Fruit fly (Drosophila melanogaster) whole organism, embryonic: ENCODE results near the gene Top3alpha.

Source experiments
- CG10267 ChIP-seq: fragments of 200-800 bp; sonication (Bioruptor generic); optimal IDR thresholded peaks from 2 replicates; lab custom pipeline; 2018; ENCODE audit warnings: missing biosample characterization, mild to moderate bottlenecking, missing genetic modification characterization, moderate library complexity
- CG10274 ChIP-seq: fragments of 200-800 bp; sonication (Bioruptor generic); optimal IDR thresholded peaks from 3 replicates; lab custom pipeline; 2017; ENCODE audit warnings: missing biosample characterization, mild to moderate bottlenecking, missing genetic modification characterization
- CG10462 ChIP-seq: fragments of 200-800 bp; sonication (Bioruptor generic); optimal IDR thresholded peaks from 2 replicates; lab custom pipeline; 2016; ENCODE audit warnings: missing biosample characterization, missing genetic modification characterization
- CG11504 ChIP-seq: fragments of 200-800 bp; sonication (Bioruptor generic); optimal IDR thresholded peaks from 3 replicates; lab custom pipeline; 2019; ENCODE audit warnings: missing biosample characterization, mild to moderate bottlenecking, missing genetic modification characterization, moderate library complexity
- CG11695 ChIP-seq: fragments of 200-800 bp; sonication (Bioruptor generic); IDR thresholded peaks from 3 replicates; pipeline ENCODE4 v1.3.6; 2022; ENCODE audit warnings: missing biosample characterization, missing genetic modification characterization
- CG11696 ChIP-seq: fragments of 200-800 bp; sonication (Bioruptor generic); IDR thresholded peaks from 2 replicates; pipeline ENCODE4 v1.3.6; 2022; ENCODE audit warnings: missing biosample characterization, missing genetic modification characterization
- CG12299 ChIP-seq: fragments of 200-800 bp; sonication (Bioruptor generic); optimal IDR thresholded peaks from 2 replicates; lab custom pipeline; 2018; ENCODE audit warnings: missing biosample characterization, mild to moderate bottlenecking, missing genetic modification characterization
- CG12744 ChIP-seq: fragments of 200-800 bp; sonication (Bioruptor generic); optimal IDR thresholded peaks from 2 replicates; lab custom pipeline; 2016; ENCODE audit warnings: missing biosample characterization, missing genetic modification characterization
- CG14860 ChIP-seq: fragments of 200-800 bp; sonication (Bioruptor generic); IDR thresholded peaks from 3 replicates; pipeline ENCODE4 v1.3.6; 2022; ENCODE audit warnings: missing biosample characterization, missing genetic modification characterization; ENCODE audit not compliant: partially characterized antibody
- CG15011 ChIP-seq: fragments of 200-800 bp; sonication (Bioruptor generic); optimal IDR thresholded peaks from 3 replicates; lab custom pipeline; 2018; ENCODE audit warnings: missing biosample characterization, mild to moderate bottlenecking, missing genetic modification characterization
- CG1529 ChIP-seq: fragments of 200-800 bp; sonication (Bioruptor generic); optimal IDR thresholded peaks from 3 replicates; lab custom pipeline; 2018; ENCODE audit warnings: missing biosample characterization, missing genetic modification characterization
- CG15601 ChIP-seq: fragments of 200-800 bp; sonication (Bioruptor generic); optimal IDR thresholded peaks from 3 replicates; lab custom pipeline; 2019; ENCODE audit warnings: missing biosample characterization, mild to moderate bottlenecking, missing genetic modification characterization, moderate library complexity
- CG17361 ChIP-seq: fragments of 200-800 bp; sonication (Bioruptor generic); IDR thresholded peaks from 3 replicates; pipeline ENCODE4 v1.3.6; 2022; ENCODE audit warnings: missing biosample characterization, missing genetic modification characterization
- CG3065 ChIP-seq: fragments of 200-800 bp; sonication (Bioruptor generic); optimal IDR thresholded peaks from 2 replicates; lab custom pipeline; 2016; ENCODE audit warnings: missing biosample characterization, missing genetic modification characterization
- CG4404 ChIP-seq: fragments of 200-800 bp; sonication (Bioruptor generic); IDR thresholded peaks from 2 replicates; pipeline ENCODE4 v1.3.6; 2022; ENCODE audit warnings: missing biosample characterization, missing genetic modification characterization
- CG4707 ChIP-seq: fragments of 200-800 bp; sonication (Bioruptor generic); optimal IDR thresholded peaks from 2 replicates; lab custom pipeline; 2018; ENCODE audit warnings: missing biosample characterization, mild to moderate bottlenecking, missing genetic modification characterization, moderate library complexity
- CG5953 ChIP-seq: fragments of 200-800 bp; sonication (Bioruptor generic); IDR thresholded peaks from 2 replicates; pipeline ENCODE4 v1.3.6; 2022; ENCODE audit warnings: missing biosample characterization, missing genetic modification characterization
- Camta ChIP-seq: fragments of 200-800 bp; sonication (Bioruptor generic); optimal IDR thresholded peaks from 2 replicates; lab custom pipeline; 2016; ENCODE audit warnings: missing biosample characterization, missing genetic modification characterization
- Fer2 ChIP-seq: fragments of 200-800 bp; sonication (Bioruptor generic); optimal IDR thresholded peaks from 2 replicates; lab custom pipeline; 2018; ENCODE audit warnings: missing biosample characterization, mild to moderate bottlenecking, missing genetic modification characterization, moderate library complexity
- HmgZ ChIP-seq: fragments of 200-800 bp; sonication (Bioruptor generic); optimal IDR thresholded peaks from 2 replicates; lab custom pipeline; 2018; ENCODE audit warnings: missing biosample characterization, mild to moderate bottlenecking, missing genetic modification characterization
- Hmx ChIP-seq: fragments of 200-800 bp; sonication (Bioruptor generic); optimal IDR thresholded peaks from 2 replicates; lab custom pipeline; 2016; ENCODE audit warnings: missing biosample characterization, missing genetic modification characterization
- Jarid2 ChIP-seq: fragments of 200-800 bp; sonication (Bioruptor generic); optimal IDR thresholded peaks from 3 replicates; lab custom pipeline; 2017; ENCODE audit warnings: mild to moderate bottlenecking, missing biosample characterization, missing genetic modification reagents, missing genetic modification characterization
- Lim3 ChIP-seq: fragments of 200-800 bp; sonication (Bioruptor generic); IDR thresholded peaks from 2 replicates; pipeline ENCODE4 v1.3.6; 2022; ENCODE audit warnings: missing biosample characterization, missing genetic modification characterization
- MESR4 ChIP-seq: fragments of 200-800 bp; sonication (Bioruptor generic); optimal IDR thresholded peaks from 2 replicates; lab custom pipeline; 2018; ENCODE audit warnings: missing biosample characterization, mild to moderate bottlenecking, missing genetic modification characterization, moderate library complexity
- Meics ChIP-seq: fragments of 200-800 bp; sonication (Bioruptor generic); optimal IDR thresholded peaks from 2 replicates; lab custom pipeline; 2017; ENCODE audit warnings: missing biosample characterization, mild to moderate bottlenecking, missing genetic modification characterization
- Stat92E ChIP-seq, 3 experiments: fragments of >200 bp in 2 of 3; fragments of 200-800 bp in 1 of 3; sonication (Bioruptor generic) in 1 of 3; optimal IDR thresholded peaks; 2 replicates each; lab custom pipeline; 2017 to 2019; ENCODE audit warnings: missing biosample characterization in 3 of 3, missing genetic modification characterization in 3 of 3, mild to moderate bottlenecking in 1 of 3, moderate library complexity in 1 of 3
- Tbp ChIP-seq: fragments of >200 bp; optimal IDR thresholded peaks from 2 replicates; lab custom pipeline; 2018; ENCODE audit warnings: missing biosample characterization, missing genetic modification characterization
- Usf ChIP-seq: fragments of 200-800 bp; sonication (Bioruptor generic); optimal IDR thresholded peaks from 2 replicates; lab custom pipeline; 2017; ENCODE audit warnings: missing genotype, missing biosample characterization, missing genetic modification characterization
- cg ChIP-seq: fragments of 200-800 bp; sonication (Bioruptor generic); optimal IDR thresholded peaks from 3 replicates; lab custom pipeline; 2019; ENCODE audit warnings: missing biosample characterization, mild to moderate bottlenecking, missing genetic modification characterization, moderate library complexity
- chif ChIP-seq, 2 experiments: fragments of 200-800 bp; sonication (Bioruptor generic); optimal IDR thresholded peaks; 3 replicates each; lab custom pipeline; 2016; ENCODE audit warnings: missing biosample characterization in 2 of 2, missing genetic modification characterization in 2 of 2
- ci ChIP-seq: fragments of 200-800 bp; sonication (Bioruptor generic); IDR thresholded peaks from 3 replicates; pipeline ENCODE4 v1.3.6; 2022; ENCODE audit warnings: missing biosample characterization, missing genetic modification characterization
- dati ChIP-seq: fragments of 200-800 bp; sonication (Bioruptor generic); IDR thresholded peaks from 2 replicates; pipeline ENCODE4 v1.3.6; 2022; ENCODE audit warnings: missing biosample characterization, missing genetic modification characterization
- dimm ChIP-seq: fragments of 200-800 bp; sonication (Bioruptor generic); IDR thresholded peaks from 2 replicates; pipeline ENCODE4 v1.3.6; 2022; ENCODE audit warnings: missing biosample characterization, missing genetic modification characterization
- en ChIP-seq: fragments of 200-800 bp; sonication (Bioruptor generic); optimal IDR thresholded peaks from 2 replicates; lab custom pipeline; 2016; ENCODE audit warnings: missing biosample characterization, missing genetic modification characterization
- esg ChIP-seq: fragments of 200-800 bp; sonication (Bioruptor generic); conservative IDR thresholded peaks from 2 replicates; pipeline ENCODE4 v1.3.6; 2022; ENCODE audit warnings: missing biosample characterization, missing genetic modification characterization
- eyg ChIP-seq: fragments of 200-800 bp; sonication (Bioruptor generic); optimal IDR thresholded peaks from 3 replicates; lab custom pipeline; 2016; ENCODE audit warnings: missing biosample characterization, missing genetic modification characterization
- fd102C ChIP-seq: fragments of 200-800 bp; sonication (Bioruptor generic); optimal IDR thresholded peaks from 2 replicates; lab custom pipeline; 2018; ENCODE audit warnings: missing biosample characterization, mild to moderate bottlenecking, missing genetic modification characterization, moderate library complexity
- hb ChIP-seq: fragments of 200-800 bp; sonication (Bioruptor generic); IDR thresholded peaks from 3 replicates; pipeline ENCODE4 v1.3.6; 2022; ENCODE audit warnings: missing biosample characterization, missing genetic modification characterization; ENCODE audit not compliant: partially characterized antibody
- hbn ChIP-seq: fragments of 200-800 bp; sonication (Bioruptor generic); IDR thresholded peaks from 2 replicates; pipeline ENCODE4 v1.3.6; 2022; ENCODE audit warnings: missing biosample characterization, missing genetic modification characterization; ENCODE audit not compliant: partially characterized antibody
- jumu ChIP-seq: fragments of 200-800 bp; sonication (Bioruptor generic); optimal IDR thresholded peaks from 3 replicates; lab custom pipeline; 2016; ENCODE audit warnings: missing biosample characterization, missing genetic modification characterization
- pfk ChIP-seq: fragments of 200-800 bp; sonication (Bioruptor generic); optimal IDR thresholded peaks from 2 replicates; lab custom pipeline; 2018; ENCODE audit warnings: missing biosample characterization, mild to moderate bottlenecking, missing genetic modification characterization, moderate library complexity
- pita ChIP-seq: fragments of 200-800 bp; sonication (Bioruptor generic); optimal IDR thresholded peaks from 2 replicates; lab custom pipeline; 2017; ENCODE audit warnings: missing biosample characterization, mild to moderate bottlenecking, missing genetic modification characterization
- prd ChIP-seq, 3 experiments: fragments of >200 bp in 2 of 3; fragments of 200-800 bp in 1 of 3; sonication (Bioruptor generic) in 1 of 3; optimal IDR thresholded peaks in 2 of 3; IDR thresholded peaks in 1 of 3; 2 replicates in 2 of 3; 3 replicates in 1 of 3; pipeline versions ENCODE4 v1.3.6 to Lab custom; 2017 to 2022; ENCODE audit warnings: missing biosample characterization in 1 of 3, missing genetic modification characterization in 1 of 3
- pzg ChIP-seq: fragments of 200-800 bp; sonication (Bioruptor generic); optimal IDR thresholded peaks from 3 replicates; lab custom pipeline; 2018; ENCODE audit warnings: missing biosample characterization, mild to moderate bottlenecking, missing genetic modification characterization, moderate library complexity
- rib ChIP-seq: fragments of 200-800 bp; sonication (Bioruptor generic); IDR thresholded peaks from 2 replicates; pipeline ENCODE4 v1.3.6; 2022; ENCODE audit warnings: missing biosample characterization, missing genetic modification characterization
- slbo ChIP-seq: fragments of 200-800 bp; sonication (Bioruptor generic); IDR thresholded peaks from 2 replicates; pipeline ENCODE4 v1.3.6; 2022; ENCODE audit warnings: missing biosample characterization, missing genetic modification characterization
- slp2 ChIP-seq: fragments of 200-800 bp; sonication (Bioruptor generic); optimal IDR thresholded peaks from 2 replicates; lab custom pipeline; 2016; ENCODE audit warnings: missing biosample characterization, missing genetic modification characterization
- stwl ChIP-seq: fragments of 200-800 bp; sonication (Bioruptor generic); optimal IDR thresholded peaks from 3 replicates; lab custom pipeline; 2018; ENCODE audit warnings: missing biosample characterization, mild to moderate bottlenecking, missing genetic modification characterization, moderate library complexity
- wdn ChIP-seq: fragments of 200-800 bp; sonication (Bioruptor generic); IDR thresholded peaks from 2 replicates; pipeline ENCODE4 v1.3.6; 2022; ENCODE audit warnings: missing biosample characterization, missing genetic modification characterization
- z ChIP-seq: fragments of 200-800 bp; sonication (Bioruptor generic); IDR thresholded peaks from 3 replicates; pipeline ENCODE4 v1.3.6; 2022; ENCODE audit warnings: missing biosample characterization, missing genetic modification characterization

Top3alpha gene

dm6 chr2L:19489997-19490461 is 7.9 kb upstream of the Top3alpha start, which contains the start of the genes CG10194 and CG18094 (continued):
- TF ChIP-seq CG15601 (tag; lab: Kevin White, UChicago) (peak; percentile 3), CG11504 (tag; lab: Kevin White, UChicago) (no peak), fd102C (GFP tag; lab: Kevin White, UChicago) (no peak), hbn (GFP tag; lab: Robert Waterston, UW) (peak; percentile 52; the same call in 1 of the 2 replicates), CG12744 (GFP tag; lab: Kevin White, UChicago) (no peak), CG10462 (no peak), CG5953 (GFP tag; lab: Robert Waterston, UW) (no peak), CG15011 (no peak), CG4404 (GFP tag; lab: Robert Waterston, UW) (no peak), pita (GFP tag; lab: Kevin White, UChicago) (no peak), dimm (GFP tag; lab: Robert Waterston, UW) (no peak), CG4707 (no peak), Usf (GFP tag; lab: Kevin White, UChicago) (no peak), CG1529 (no peak), z (no peak), pzg (GFP tag; lab: Kevin White, UChicago) (peak; percentile 41), CG14860 (peak; percentile 47; the same call in 1 of the 3 replicates), jumu (GFP tag; lab: Kevin White, UChicago) (no peak), esg (GFP tag; lab: Robert Waterston, UW) (0 out of 2 replicates have a peak, but pooled peaks have one; percentile 32), Lim3 (GFP tag; lab: Robert Waterston, UW) (no peak), chif (GFP tag; optimal IDR thresholded peaks at IDR 0.05; lab: Kevin White, UChicago) (no peak), Hmx (GFP tag; lab: Kevin White, UChicago) (no peak), Tbp (no peak), HmgZ (tag; lab: Kevin White, UChicago) (peak; percentile 43), slbo (GFP tag; lab: Robert Waterston, UW) (peak; percentile 71), slp2 (GFP tag; lab: Kevin White, UChicago) (no peak), CG10267 (peak; percentile 32), cg (no peak), Meics (no peak), CG17361 (GFP tag; lab: Robert Waterston, UW) (no peak; the same call in 1 of the 3 replicates), wdn (no peak), CG12299 (tag; lab: Kevin White, UChicago) (no peak), Stat92E (GFP tag; optimal IDR thresholded peaks at IDR 0.05; lab: Kevin White, UChicago) (no peak), eyg (no peak), dati (GFP tag; lab: Robert Waterston, UW) (no peak), hb (GFP tag; lab: Robert Waterston, UW) (no peak), prd (optimal IDR thresholded peaks at IDR 0.05; lab: Kevin White, UChicago) (no peak), prd (GFP tag; IDR thresholded peaks at IDR 0.05; lab: Robert Waterston, UW) (peak; percentile 51; the same call in 2 of the 3 replicates), ci (GFP tag; lab: Robert Waterston, UW) (no peak), Fer2 (no peak), MESR4 (GFP tag; lab: Kevin White, UChicago) (peak; percentile 35), CG11695 (GFP tag; lab: Robert Waterston, UW) (0 out of 3 replicates have a peak, but pooled peaks have one; percentile 32), stwl (tag; lab: Kevin White, UChicago) (peak; percentile 9), CG3065 (GFP tag; lab: Kevin White, UChicago) (no peak), Camta (GFP tag; lab: Kevin White, UChicago) (no peak), CG11696 (no peak), en (GFP tag; lab: Kevin White, UChicago) (no peak), rib (GFP tag; lab: Robert Waterston, UW) (no peak), pfk (GFP tag; lab: Kevin White, UChicago) (no peak), CG10274 (GFP tag; lab: Kevin White, UChicago) (no peak), Jarid2 (GFP tag; lab: Kevin White, UChicago) (no peak)
